Fruit fly (Drosophila melanogaster) whole organism, wandering third instar larva: Measurements from ENCODE around the gene CG33700.

Source experiments
- Dfd ChIP-seq: fragments of >200 bp; optimal IDR thresholded peaks from 2 replicates; lab custom pipeline; 2017; ENCODE audit warnings: missing biosample characterization, missing genetic modification characterization
- Hr78 ChIP-seq: fragments of >200 bp; optimal IDR thresholded peaks from 2 replicates; lab custom pipeline; 2017; ENCODE audit warnings: missing biosample characterization, missing genetic modification characterization
- OdsH ChIP-seq: fragments of 200-800 bp; sonication (Bioruptor generic); optimal IDR thresholded peaks from 2 replicates; lab custom pipeline; 2016; ENCODE audit warnings: missing biosample characterization, mild to moderate bottlenecking, missing genetic modification characterization
- dsf ChIP-seq: sonication (Bioruptor generic); optimal IDR thresholded peaks from 2 replicates; lab custom pipeline; 2016; ENCODE audit warnings: missing biosample characterization, missing genetic modification characterization, borderline replicate concordance
- usp ChIP-seq: fragments of >200 bp; optimal IDR thresholded peaks from 2 replicates; lab custom pipeline; 2017; ENCODE audit warnings: missing biosample characterization, missing genetic modification characterization

dm6 chr3L:9559040-9559439, 33.7 kb upstream of the CG33700 start:
- TF ChIP-seq Dfd (GFP tag; lab: Kevin White, UChicago) (no peak), Hr78 (GFP tag; lab: Kevin White, UChicago) (no peak), usp (GFP tag; lab: Kevin White, UChicago) (no peak), OdsH (GFP tag; lab: Kevin White, UChicago) (no peak), dsf (no peak)
